Fruit fly (Drosophila melanogaster) whole organism, embryonic: ENCODE measurements around the gene CG3841.

ENCODE experiments used
- ATbp ChIP-seq: fragments of 200-800 bp; sonication (Bioruptor generic); optimal IDR thresholded peaks from 2 replicates; lab custom pipeline; 2017; ENCODE audit warnings: missing biosample characterization, mild to moderate bottlenecking, missing genetic modification characterization, missing genetic modification reagents
- Abd-B ChIP-seq: fragments of 200-800 bp; sonication (Bioruptor generic); optimal IDR thresholded peaks from 2 replicates; lab custom pipeline; 2018; ENCODE audit warnings: missing biosample characterization, mild to moderate bottlenecking, missing genetic modification characterization, moderate library complexity
- Atf6 ChIP-seq: fragments of 200-800 bp; sonication (Bioruptor generic); IDR thresholded peaks from 2 replicates; pipeline ENCODE4 v1.3.6; 2022; ENCODE audit warnings: missing biosample characterization, missing genetic modification characterization
- C15 ChIP-seq: fragments of 200-800 bp; sonication (Bioruptor generic); IDR thresholded peaks from 3 replicates; pipeline ENCODE4 v1.3.6; 2022; ENCODE audit warnings: missing biosample characterization, missing genetic modification characterization
- CG12236 ChIP-seq: fragments of 200-800 bp; sonication (Bioruptor generic); optimal IDR thresholded peaks from 2 replicates; lab custom pipeline; 2016; ENCODE audit warnings: missing biosample characterization, missing genetic modification characterization
- CG13123 ChIP-seq: fragments of 200-800 bp; sonication (Bioruptor generic); optimal IDR thresholded peaks from 2 replicates; lab custom pipeline; 2016; ENCODE audit warnings: missing biosample characterization, missing genetic modification characterization
- CG14014 ChIP-seq: fragments of 200-800 bp; sonication (Bioruptor generic); IDR thresholded peaks from 2 replicates; pipeline ENCODE4 v1.3.6; 2022; ENCODE audit warnings: missing biosample characterization, missing genetic modification characterization
- CG14441 ChIP-seq: fragments of 200-800 bp; sonication (Bioruptor generic); IDR thresholded peaks from 2 replicates; pipeline ENCODE4 v1.3.6; 2022; ENCODE audit warnings: missing biosample characterization, missing genetic modification characterization
- CG15479 ChIP-seq: fragments of 200-800 bp; sonication (Bioruptor generic); optimal IDR thresholded peaks from 3 replicates; lab custom pipeline; 2019; ENCODE audit warnings: missing biosample characterization, mild to moderate bottlenecking, missing genetic modification characterization, moderate library complexity
- CG1602 ChIP-seq: fragments of 200-800 bp; sonication (Bioruptor generic); optimal IDR thresholded peaks from 3 replicates; lab custom pipeline; 2016; ENCODE audit warnings: missing biosample characterization, missing genetic modification characterization
- CG17612 ChIP-seq: fragments of 200-800 bp; sonication (Bioruptor generic); IDR thresholded peaks from 2 replicates; pipeline ENCODE4 v1.3.6; 2022; ENCODE audit warnings: missing biosample characterization, missing genetic modification characterization
- CG18599 ChIP-seq: fragments of 200-800 bp; sonication (Bioruptor generic); optimal IDR thresholded peaks from 3 replicates; lab custom pipeline; 2017; ENCODE audit warnings: missing biosample characterization, missing genetic modification characterization, mild to moderate bottlenecking, moderate library complexity, missing genetic modification reagents
- CG2202 ChIP-seq: fragments of 200-800 bp; sonication (Bioruptor generic); optimal IDR thresholded peaks from 2 replicates; lab custom pipeline; 2018; ENCODE audit warnings: missing biosample characterization, mild to moderate bottlenecking, missing genetic modification characterization
- CG2712 ChIP-seq: fragments of 200-800 bp; optimal IDR thresholded peaks from 3 replicates; lab custom pipeline; 2019; ENCODE audit warnings: missing biosample characterization, mild to moderate bottlenecking, missing genetic modification characterization, moderate library complexity
- CG31224 ChIP-seq: fragments of 200-800 bp; sonication (Bioruptor generic); IDR thresholded peaks from 2 replicates; pipeline ENCODE4 v1.3.6; 2022; ENCODE audit warnings: missing biosample characterization, missing genetic modification characterization
- CG3995 ChIP-seq: fragments of 200-800 bp; sonication (Bioruptor generic); optimal IDR thresholded peaks from 3 replicates; lab custom pipeline; 2016; ENCODE audit warnings: missing biosample characterization, missing genetic modification characterization
- CG4404 ChIP-seq: fragments of 200-800 bp; sonication (Bioruptor generic); IDR thresholded peaks from 2 replicates; pipeline ENCODE4 v1.3.6; 2022; ENCODE audit warnings: missing biosample characterization, missing genetic modification characterization
- CG4424 ChIP-seq: fragments of 200-800 bp; sonication (Bioruptor generic); optimal IDR thresholded peaks from 3 replicates; lab custom pipeline; 2016; ENCODE audit warnings: missing biosample characterization, missing genetic modification characterization
- CG6854 ChIP-seq: fragments of 200-800 bp; sonication (Bioruptor generic); optimal IDR thresholded peaks from 3 replicates; lab custom pipeline; 2017; ENCODE audit warnings: missing biosample characterization, mild to moderate bottlenecking, missing genetic modification characterization
- CG7372 ChIP-seq: fragments of 200-800 bp; sonication (Bioruptor generic); IDR thresholded peaks from 2 replicates; pipeline ENCODE4 v1.3.6; 2022; ENCODE audit warnings: missing biosample characterization, missing genetic modification characterization
- CG7745 ChIP-seq: fragments of 200-800 bp; sonication (Bioruptor generic); optimal IDR thresholded peaks from 2 replicates; lab custom pipeline; 2018; ENCODE audit warnings: missing biosample characterization, mild to moderate bottlenecking, missing genetic modification characterization, moderate library complexity
- CG8281 ChIP-seq: fragments of 200-800 bp; sonication (Bioruptor generic); optimal IDR thresholded peaks from 2 replicates; lab custom pipeline; 2018; ENCODE audit warnings: missing biosample characterization, mild to moderate bottlenecking, missing genetic modification characterization, moderate library complexity
- CG8290 ChIP-seq, 3 experiments: fragments of 200-800 bp; sonication (Bioruptor generic); optimal IDR thresholded peaks; 2 replicates each; lab custom pipeline; 2016 to 2019; ENCODE audit warnings: missing biosample characterization in 3 of 3, missing genetic modification characterization in 3 of 3, mild to moderate bottlenecking in 2 of 3, moderate library complexity in 1 of 3
- CG8359 ChIP-seq: fragments of 200-800 bp; sonication (Bioruptor generic); optimal IDR thresholded peaks from 2 replicates; lab custom pipeline; 2017; ENCODE audit warnings: missing biosample characterization, mild to moderate bottlenecking, missing genetic modification characterization, borderline replicate concordance
- CG9876 ChIP-seq: fragments of 200-800 bp; sonication (Bioruptor generic); optimal IDR thresholded peaks from 2 replicates; lab custom pipeline; 2016; ENCODE audit warnings: missing biosample characterization, missing genetic modification characterization
- CHES-1-like ChIP-seq: fragments of 200-800 bp; sonication (Bioruptor generic); optimal IDR thresholded peaks from 2 replicates; lab custom pipeline; 2016; ENCODE audit warnings: missing biosample characterization, missing genetic modification characterization
- Lhr ChIP-seq: fragments of 200-800 bp; sonication (Bioruptor generic); optimal IDR thresholded peaks from 3 replicates; lab custom pipeline; 2017; ENCODE audit warnings: mild to moderate bottlenecking, missing biosample characterization, missing genetic modification reagents, missing genetic modification characterization
- Mad ChIP-seq: fragments of 200-800 bp; sonication (Bioruptor generic); optimal IDR thresholded peaks from 2 replicates; lab custom pipeline; 2016; ENCODE audit warnings: missing biosample characterization, missing genetic modification characterization
- Med ChIP-seq: fragments of 200-800 bp; sonication (Bioruptor generic); peaks from one replicate; lab custom pipeline; 2016; ENCODE audit warnings: missing biosample characterization, missing genetic modification characterization, mild to moderate bottlenecking, inconsistent platforms, moderate library complexity
- Nf-YC ChIP-seq: fragments of 200-800 bp; optimal IDR thresholded peaks from 3 replicates; lab custom pipeline; 2019; ENCODE audit warnings: missing biosample characterization, mild to moderate bottlenecking, missing genetic modification characterization, moderate library complexity
- NfI ChIP-seq: fragments of 200-800 bp; sonication (Bioruptor generic); optimal IDR thresholded peaks from 3 replicates; lab custom pipeline; 2018; ENCODE audit warnings: missing biosample characterization, mild to moderate bottlenecking, missing genetic modification characterization, moderate library complexity
- Opbp ChIP-seq: fragments of 200-800 bp; sonication (Bioruptor generic); IDR thresholded peaks from 3 replicates; pipeline ENCODE4 v1.3.6; 2022; ENCODE audit warnings: missing biosample characterization, missing genetic modification characterization; ENCODE audit not compliant: partially characterized antibody
- PHDP ChIP-seq: fragments of 200-800 bp; sonication (Bioruptor generic); optimal IDR thresholded peaks from 3 replicates; lab custom pipeline; 2018; ENCODE audit warnings: missing biosample characterization, mild to moderate bottlenecking, missing genetic modification characterization, moderate library complexity
- Sry-β ChIP-seq: fragments of 200-800 bp; sonication (Bioruptor generic); optimal IDR thresholded peaks from 2 replicates; lab custom pipeline; 2018; ENCODE audit warnings: missing biosample characterization, mild to moderate bottlenecking, missing genetic modification characterization, moderate library complexity
- bbx ChIP-seq: fragments of 200-800 bp; sonication (Bioruptor generic); IDR thresholded peaks from 2 replicates; pipeline ENCODE4 v1.3.6; 2022; ENCODE audit warnings: missing biosample characterization, missing genetic modification characterization; ENCODE audit not compliant: partially characterized antibody
- bsh ChIP-seq, 2 experiments: fragments of 200-800 bp; sonication (Bioruptor generic); optimal IDR thresholded peaks; 2 replicates each; lab custom pipeline; 2017 to 2018; ENCODE audit warnings: mild to moderate bottlenecking in 2 of 2, missing biosample characterization in 2 of 2, missing genetic modification characterization in 2 of 2, moderate library complexity in 1 of 2
- cato ChIP-seq: fragments of 200-800 bp; sonication (Bioruptor generic); optimal IDR thresholded peaks from 2 replicates; lab custom pipeline; 2016; ENCODE audit warnings: missing biosample characterization, missing genetic modification characterization, borderline replicate concordance
- chn ChIP-seq: fragments of 200-800 bp; sonication (Bioruptor generic); optimal IDR thresholded peaks from 2 replicates; lab custom pipeline; 2016; ENCODE audit warnings: missing biosample characterization, missing genetic modification characterization
- dm ChIP-seq: fragments of 200-800 bp; sonication (Bioruptor generic); optimal IDR thresholded peaks from 3 replicates; lab custom pipeline; 2016; ENCODE audit warnings: missing biosample characterization, missing genetic modification characterization
- dmrt99B ChIP-seq: fragments of 200-800 bp; sonication (Bioruptor generic); optimal IDR thresholded peaks from 2 replicates; lab custom pipeline; 2018; ENCODE audit warnings: missing biosample characterization, mild to moderate bottlenecking, missing genetic modification characterization, moderate library complexity
- eve ChIP-seq, 2 experiments: fragments of >200 bp; optimal IDR thresholded peaks; 2 replicates each; lab custom pipeline; 2017; ENCODE audit warnings: missing biosample characterization in 2 of 2, missing genetic modification characterization in 2 of 2
- ftz-f1 ChIP-seq: fragments of 200-800 bp; sonication (Bioruptor generic); optimal IDR thresholded peaks from 2 replicates; lab custom pipeline; 2016; ENCODE audit warnings: missing biosample characterization, missing genetic modification characterization
- lov ChIP-seq, 2 experiments: fragments of 200-800 bp in 1 of 2; fragments of >200 bp in 1 of 2; sonication (Bioruptor generic) in 1 of 2; IDR thresholded peaks in 1 of 2; optimal IDR thresholded peaks in 1 of 2; 2 replicates in 1 of 2; 3 replicates in 1 of 2; pipeline versions ENCODE4 v1.3.6 to Lab custom; 2017 to 2022; ENCODE audit warnings: missing biosample characterization in 1 of 2, missing genetic modification characterization in 1 of 2
- pan ChIP-seq, 4 experiments: fragments of >200 bp in 3 of 4; fragments of 200-800 bp in 1 of 4; sonication (Bioruptor generic) in 1 of 4; optimal IDR thresholded peaks in 3 of 4; IDR thresholded peaks in 1 of 4; 2 replicates each; pipeline versions ENCODE4 v1.3.6 to Lab custom; 2017 to 2022; ENCODE audit warnings: missing biosample characterization in 2 of 4, missing genetic modification characterization in 2 of 4, mixed read lengths in 1 of 4
- slbo ChIP-seq: fragments of 200-800 bp; sonication (Bioruptor generic); IDR thresholded peaks from 2 replicates; pipeline ENCODE4 v1.3.6; 2022; ENCODE audit warnings: missing biosample characterization, missing genetic modification characterization
- sob ChIP-seq: fragments of 200-800 bp; sonication (Bioruptor generic); IDR thresholded peaks from 2 replicates; pipeline ENCODE4 v1.3.6; 2022; ENCODE audit warnings: missing biosample characterization, missing genetic modification characterization
- zfh2 ChIP-seq: fragments of 200-800 bp; sonication (Bioruptor generic); optimal IDR thresholded peaks from 2 replicates; lab custom pipeline; 2016; ENCODE audit warnings: missing biosample characterization, missing genetic modification characterization

Gene CG3841

DNA sequence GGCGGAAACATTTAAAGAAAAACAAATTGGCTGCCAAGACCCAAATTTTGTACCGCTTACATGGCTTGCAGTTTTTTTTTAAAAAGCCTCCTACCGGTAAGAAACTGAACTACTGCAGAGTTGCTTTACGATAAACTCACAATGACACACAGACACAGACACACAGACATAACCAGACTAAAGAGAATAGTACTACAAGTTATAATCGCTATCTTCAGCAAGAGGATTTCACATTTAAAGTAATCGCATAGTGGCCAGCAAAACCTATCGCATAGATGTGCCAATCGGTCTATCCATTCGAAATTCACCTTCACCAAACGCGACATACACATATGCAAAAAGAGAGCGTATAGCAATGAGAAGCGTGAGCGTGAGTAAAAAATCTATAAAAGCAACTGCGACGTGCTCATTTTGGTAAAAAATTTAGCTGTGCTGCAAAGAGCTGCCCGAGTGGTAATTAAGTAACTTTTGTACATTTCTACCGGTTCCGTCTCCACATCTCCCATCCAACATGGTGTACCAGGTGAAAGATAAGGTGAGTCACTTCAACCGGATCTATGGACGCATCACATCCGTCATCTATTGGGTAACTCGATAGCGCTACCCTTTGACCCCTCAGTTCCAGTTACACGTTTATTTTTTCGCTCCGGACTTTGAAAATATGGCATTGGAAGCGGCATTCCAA, 23.9 kb downstream of the CG3841 start, which contains the start of gene Trx2 (continued):
- no peak for TF ChIP-seq CG12236 (GFP tag; lab: Kevin White, UChicago)
- TF ChIP-seq chn (GFP tag; lab: Kevin White, UChicago): no peak
- TF ChIP-seq CG2712: no peak
- TF ChIP-seq CG4404: no peak
- TF ChIP-seq Lhr (GFP tag; lab: Kevin White, UChicago): no peak
- TF ChIP-seq CG7745 (tag; lab: Kevin White, UChicago): peak; percentile 58
- no peak for TF ChIP-seq eve (GFP tag; optimal IDR thresholded peaks at IDR 0.05; lab: Kevin White, UChicago)
- TF ChIP-seq slbo (GFP tag; lab: Robert Waterston, UW): no peak; the same call in 1 of the 2 replicates
- no peak for TF ChIP-seq zfh2
- no peak for TF ChIP-seq CG1602 (GFP tag; lab: Kevin White, UChicago)
- TF ChIP-seq pan (optimal IDR thresholded peaks at IDR 0.05; lab: Kevin White, UChicago): no peak
- TF ChIP-seq pan (GFP tag; optimal IDR thresholded peaks at IDR 0.05 in 1 of 2, IDR thresholded peaks at IDR 0.05 in 1 of 2): no peak
- no peak for TF ChIP-seq CG8290 (GFP tag; optimal IDR thresholded peaks at IDR 0.05; lab: Kevin White, UChicago)
- no peak for TF ChIP-seq CG8290 (tag; optimal IDR thresholded peaks at IDR 0.05; lab: Kevin White, UChicago)
- no peak for TF ChIP-seq CG14441 (GFP tag; lab: Robert Waterston, UW)
- no peak for TF ChIP-seq CG31224 (GFP tag; lab: Robert Waterston, UW)
- TF ChIP-seq Nf-YC (tag; lab: Kevin White, UChicago): peak; percentile 7
- no peak for TF ChIP-seq ftz-f1 (GFP tag; lab: Kevin White, UChicago)
- no peak for TF ChIP-seq Sry-β (GFP tag; lab: Kevin White, UChicago)
- TF ChIP-seq Abd-B: no peak
- no peak for TF ChIP-seq Mad (GFP tag; lab: Kevin White, UChicago)
- TF ChIP-seq dmrt99B (tag; lab: Kevin White, UChicago): no peak
- TF ChIP-seq CG18599 (GFP tag; lab: Kevin White, UChicago): peak; percentile 61
- no peak for TF ChIP-seq CG8281
- no peak for TF ChIP-seq cato (GFP tag; lab: Kevin White, UChicago)
- peak; percentile 50 for TF ChIP-seq CG6854
- TF ChIP-seq PHDP (tag; lab: Kevin White, UChicago): peak; percentile 18
- peak; percentile 23; the same call in 1 of the 2 replicates for TF ChIP-seq CG7372 (GFP tag; lab: Robert Waterston, UW)
- TF ChIP-seq Opbp (GFP tag; lab: Robert Waterston, UW): 0 out of 3 replicates have a peak, but pooled peaks have one; percentile 37
- TF ChIP-seq CG4424 (GFP tag; lab: Kevin White, UChicago): no peak
- TF ChIP-seq bsh (GFP tag; optimal IDR thresholded peaks at IDR 0.05; lab: Kevin White, UChicago): no peak
- TF ChIP-seq ATbp (GFP tag; lab: Kevin White, UChicago): no peak
- no peak for TF ChIP-seq CG2202 (tag; lab: Kevin White, UChicago)
- no peak for TF ChIP-seq CG15479 (GFP tag; lab: Kevin White, UChicago)
- no peak for TF ChIP-seq dm (GFP tag; lab: Kevin White, UChicago)
- no peak for TF ChIP-seq CG9876 (GFP tag; lab: Kevin White, UChicago)
- no peak for TF ChIP-seq CG13123 (GFP tag; lab: Kevin White, UChicago)
- TF ChIP-seq NfI (GFP tag; lab: Kevin White, UChicago): no peak
- no peak for TF ChIP-seq lov (optimal IDR thresholded peaks at IDR 0.05; lab: Kevin White, UChicago)
- TF ChIP-seq lov (GFP tag; IDR thresholded peaks at IDR 0.05; lab: Robert Waterston, UW): peak; percentile 49; the same call in 1 of the 3 replicates
- peak; percentile 51; the same call in 1 of the 2 replicates for TF ChIP-seq Atf6
- TF ChIP-seq sob (GFP tag; lab: Robert Waterston, UW): peak; percentile 50; the same call in 1 of the 2 replicates
- no peak for TF ChIP-seq CG3995 (GFP tag; lab: Kevin White, UChicago)
- no peak for TF ChIP-seq CG17612
- TF ChIP-seq C15 (GFP tag; lab: Robert Waterston, UW): no peak
- TF ChIP-seq CG8359 (GFP tag; lab: Kevin White, UChicago): no peak
- peak; percentile 47; the same call in 1 of the 2 replicates for TF ChIP-seq CG14014
- peak; percentile 43 for TF ChIP-seq CHES-1-like (GFP tag; lab: Kevin White, UChicago)
- peak; percentile 85 for TF ChIP-seq Med
- TF ChIP-seq bbx (GFP tag; lab: Robert Waterston, UW): peak; percentile 56; the same call in 1 of the 2 replicates
